Worm (Caenorhabditis elegans) whole organism, early embryonic: ENCODE data around the gene akt-2.
A peak's percentile ranks its signal among the peaks of the same experiment; 100 is the strongest.

Experiments
- B0310.2 ChIP-seq: sonication (generic microtip); optimal IDR thresholded peaks from 2 replicates; lab custom pipeline; 2016; ENCODE audit warnings: mild to moderate bottlenecking, missing genetic modification characterization, missing compliant biosample characterization
- F13C5.2 ChIP-seq: sonication (generic microtip); optimal IDR thresholded peaks from 2 replicates; lab custom pipeline; 2017; ENCODE audit warnings: mild to moderate bottlenecking, missing genetic modification characterization, inconsistent platforms, missing compliant biosample characterization
- aly-1 ChIP-seq: sonication (generic microtip); optimal IDR thresholded peaks from 2 replicates; lab custom pipeline; 2016; ENCODE audit warnings: missing genetic modification characterization, missing compliant biosample characterization
- ama-1 ChIP-seq: fragments of 150-350 bp; optimal IDR thresholded peaks from 2 replicates; lab custom pipeline; 2014
- ceh-13 ChIP-seq: fragments of 200-800 bp; sonication (Bioruptor generic); optimal IDR thresholded peaks from 2 replicates; lab custom pipeline; 2018; ENCODE audit warnings: mild to moderate bottlenecking, missing genetic modification characterization, missing compliant biosample characterization
- ceh-36 ChIP-seq: sonication (generic microtip); optimal IDR thresholded peaks from 2 replicates; lab custom pipeline; 2016; ENCODE audit warnings: missing genetic modification characterization, inconsistent platforms, missing compliant biosample characterization
- ets-7 ChIP-seq: sonication (generic microtip); optimal IDR thresholded peaks from 2 replicates; lab custom pipeline; 2016; ENCODE audit warnings: missing genotype, missing genetic modification characterization, missing compliant biosample characterization
- flt-1 ChIP-seq: fragments of 200-800 bp; sonication (Bioruptor generic); IDR thresholded peaks from 2 replicates; pipeline ENCODE4 v1.3.6; 2022; ENCODE audit warnings: missing genetic modification characterization, missing compliant biosample characterization
- hmbx-1 ChIP-seq: sonication (generic microtip); optimal IDR thresholded peaks from 2 replicates; lab custom pipeline; 2016; ENCODE audit warnings: mild to moderate bottlenecking, missing genetic modification characterization, missing compliant biosample characterization
- hmg-4 ChIP-seq: fragments of 200-800 bp; sonication (Bioruptor generic); optimal IDR thresholded peaks from 2 replicates; lab custom pipeline; 2018; ENCODE audit warnings: mild to moderate bottlenecking, missing genetic modification characterization, missing compliant biosample characterization
- hnd-1 ChIP-seq: sonication (generic microtip); optimal IDR thresholded peaks from 2 replicates; lab custom pipeline; 2016; ENCODE audit warnings: missing genetic modification characterization, missing compliant biosample characterization
- pes-1 ChIP-seq: fragments of 200-800 bp; sonication (Bioruptor generic); IDR thresholded peaks from 2 replicates; pipeline ENCODE4 v1.3.6; 2022; ENCODE audit warnings: missing genetic modification reagents, missing genetic modification characterization, missing compliant biosample characterization
- scrt-1 ChIP-seq: fragments of 200-800 bp; sonication (Bioruptor generic); IDR thresholded peaks from 2 replicates; pipeline ENCODE4 v1.3.6; 2022; ENCODE audit warnings: missing genetic modification characterization, missing compliant biosample characterization
- sea-1 ChIP-seq: fragments of 200-800 bp; sonication (Bioruptor generic); conservative IDR thresholded peaks from 2 replicates; pipeline ENCODE4 v1.3.6; 2022; ENCODE audit warnings: missing genetic modification characterization, missing compliant biosample characterization
- tbx-11 ChIP-seq: fragments of 200-800 bp; sonication (Bioruptor generic); IDR thresholded peaks from 2 replicates; pipeline ENCODE4 v1.3.6; 2022; ENCODE audit warnings: missing genetic modification characterization, missing compliant biosample characterization
- tbx-37 ChIP-seq: fragments of 200-800 bp; sonication (Bioruptor generic); conservative IDR thresholded peaks from 2 replicates; pipeline ENCODE4 v1.3.6; 2022; ENCODE audit warnings: missing genetic modification reagents, missing genetic modification characterization, missing compliant biosample characterization
- tra-4 ChIP-seq: sonication (generic microtip); optimal IDR thresholded peaks from 2 replicates; lab custom pipeline; 2017; ENCODE audit warnings: missing genetic modification characterization, missing compliant biosample characterization

The akt-2 gene

DNA sequence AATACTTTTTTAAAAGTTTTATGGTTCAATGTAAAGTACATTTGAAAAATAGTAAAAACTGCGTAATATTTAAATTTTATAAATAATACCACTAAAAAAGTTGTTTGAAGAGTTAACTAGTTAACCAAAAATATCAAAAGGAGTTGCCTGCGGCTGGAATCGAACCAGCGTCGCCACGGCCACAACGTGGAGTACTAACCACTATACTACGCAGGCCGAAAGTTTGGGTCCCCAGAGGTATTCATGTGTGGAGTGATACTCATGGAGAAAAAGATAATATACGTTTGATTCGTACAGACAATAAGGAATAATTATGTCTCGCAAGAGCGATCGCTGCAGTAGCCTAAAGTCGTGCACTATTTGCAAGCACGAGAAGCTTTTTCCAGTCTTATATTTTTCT lies 10.7 kb upstream of the akt-2 start:
- peak; percentile 67 for TF ChIP-seq pes-1
- TF ChIP-seq scrt-1 (GFP tag; lab: Robert Waterston, UW), result 0 out of 2 replicates have a peak, but pooled peaks have one; percentile 38
- 0 out of 2 replicates have a peak, but pooled peaks have one; percentile 15 for TF ChIP-seq flt-1 (GFP tag; lab: Robert Waterston, UW)

DNA sequence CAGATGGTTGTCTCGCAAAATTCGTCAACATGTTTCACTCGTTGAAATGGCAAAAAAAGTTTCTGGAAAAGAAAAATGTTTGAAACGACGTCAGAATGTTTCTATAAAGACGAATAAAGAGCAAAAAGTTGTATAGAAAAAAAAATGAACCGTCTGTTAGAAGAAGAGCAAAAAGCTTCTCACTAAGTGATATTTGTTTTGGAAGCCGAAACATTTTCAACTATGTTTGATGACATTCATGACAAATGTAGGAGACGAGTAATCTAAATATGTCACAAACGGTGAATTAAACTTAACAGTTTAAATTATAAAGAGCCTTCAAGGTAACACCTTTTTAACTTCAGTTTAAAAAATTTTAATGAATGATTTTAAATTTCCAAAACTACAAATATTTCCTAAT lies 7.5 kb upstream of the akt-2 start, which contains the start of gene nkat-1:
Gene nkat-1, minus strand, starts transcription at position 101 of the 400 bp plus-strand sequence.
- TF ChIP-seq ceh-36 (no peak), ets-7 (tag; lab: Kevin White, UChicago) (no peak), F13C5.2 (tag; lab: Kevin White, UChicago) (no peak), pes-1 (no peak), hmbx-1 (no peak), aly-1 (tag; lab: Kevin White, UChicago) (no peak)

DNA sequence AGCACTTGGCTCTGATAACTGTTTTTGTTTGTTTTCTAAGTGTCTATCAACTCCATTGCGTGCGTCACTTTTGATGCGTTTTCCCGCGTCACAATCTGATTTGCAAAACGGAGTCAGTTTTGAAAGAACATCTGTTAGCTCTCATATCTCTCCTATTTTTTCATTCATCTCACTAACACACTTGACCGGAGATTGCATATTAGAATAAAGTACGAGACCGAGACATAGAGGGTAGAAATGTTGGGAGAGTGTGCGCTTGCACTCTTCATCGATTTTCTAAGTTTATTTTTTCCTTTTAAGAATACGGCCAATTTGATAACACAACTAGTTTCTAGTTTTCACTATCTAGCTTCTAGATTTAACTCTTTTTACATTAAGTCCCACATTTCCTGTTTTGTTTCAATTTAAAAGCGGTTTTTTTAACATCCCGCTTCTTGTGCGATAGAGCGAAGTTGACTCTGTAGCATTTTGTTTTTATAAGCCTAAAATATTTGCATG lies 6.1 kb upstream of the akt-2 start:
- TF ChIP-seq scrt-1 (GFP tag; lab: Robert Waterston, UW) (no peak), ets-7 (tag; lab: Kevin White, UChicago) (no peak), ceh-36 (no peak), hnd-1 (tag; lab: Kevin White, UChicago) (no peak), pes-1 (no peak), aly-1 (tag; lab: Kevin White, UChicago) (no peak), hmg-4 (GFP tag; lab: Kevin White, UChicago) (no peak), hmbx-1 (no peak), tbx-37 (GFP tag; lab: Robert Waterston, UW) (no peak), tra-4 (tag; lab: Kevin White, UChicago) (no peak)

DNA sequence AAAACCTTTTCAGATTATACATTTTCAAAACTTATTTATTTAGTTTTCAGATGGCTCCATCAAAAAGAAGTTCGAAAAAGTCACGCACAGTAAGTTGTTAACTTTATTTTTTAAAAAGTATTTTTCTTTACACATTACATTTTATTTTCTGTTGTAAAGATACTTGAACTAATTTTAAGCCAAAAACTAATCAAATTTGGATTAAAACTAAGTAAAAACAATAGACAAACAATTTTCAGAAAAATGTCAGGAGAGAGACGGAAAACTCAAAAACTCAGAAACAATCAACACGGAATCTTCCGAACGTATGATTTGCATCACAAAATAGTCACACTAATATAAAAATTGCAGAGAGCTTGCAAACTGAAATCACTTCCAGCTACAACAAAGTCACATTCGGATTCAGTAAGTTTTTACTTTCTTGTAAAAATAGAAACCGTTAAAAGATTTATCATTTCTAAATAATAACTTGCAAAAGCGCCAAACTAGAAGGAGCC lies 5.6 kb upstream of the akt-2 start, which contains the start of gene ceh-89:
Gene ceh-89, plus strand, starts transcription at position 51 of the 497 bp plus-strand sequence.
- TF ChIP-seq hmg-4 (GFP tag; lab: Kevin White, UChicago) (no peak), sea-1 (no peak), hmbx-1 (no peak), hnd-1 (tag; lab: Kevin White, UChicago) (no peak)

DNA sequence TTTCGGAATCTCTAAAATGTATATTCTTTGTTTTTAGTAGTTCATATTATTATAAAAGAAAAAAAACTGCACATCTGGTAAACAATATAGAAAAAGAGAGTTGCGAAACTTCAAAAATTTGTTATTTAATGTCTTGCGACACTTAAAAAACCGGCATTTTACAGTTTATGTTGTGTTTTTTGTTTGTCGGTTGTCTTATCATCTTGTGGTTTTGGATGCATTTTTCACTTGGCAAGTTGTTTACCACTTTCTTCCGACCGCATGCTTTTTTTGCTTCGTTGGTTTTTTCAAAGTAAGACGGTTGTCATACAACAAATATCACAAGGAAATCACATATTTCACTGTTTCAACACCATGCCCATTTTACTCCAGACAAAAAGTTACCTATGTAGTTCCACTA lies 1.9 kb upstream of the akt-2 start:
- no peak for TF ChIP-seq hnd-1 (tag; lab: Kevin White, UChicago)
- no peak for TF ChIP-seq ceh-13 (GFP tag; lab: Kevin White, UChicago)
- no peak for TF ChIP-seq tra-4 (tag; lab: Kevin White, UChicago)
- no peak for TF ChIP-seq scrt-1 (GFP tag; lab: Robert Waterston, UW)
- TF ChIP-seq tbx-37 (GFP tag; lab: Robert Waterston, UW), result no peak

DNA sequence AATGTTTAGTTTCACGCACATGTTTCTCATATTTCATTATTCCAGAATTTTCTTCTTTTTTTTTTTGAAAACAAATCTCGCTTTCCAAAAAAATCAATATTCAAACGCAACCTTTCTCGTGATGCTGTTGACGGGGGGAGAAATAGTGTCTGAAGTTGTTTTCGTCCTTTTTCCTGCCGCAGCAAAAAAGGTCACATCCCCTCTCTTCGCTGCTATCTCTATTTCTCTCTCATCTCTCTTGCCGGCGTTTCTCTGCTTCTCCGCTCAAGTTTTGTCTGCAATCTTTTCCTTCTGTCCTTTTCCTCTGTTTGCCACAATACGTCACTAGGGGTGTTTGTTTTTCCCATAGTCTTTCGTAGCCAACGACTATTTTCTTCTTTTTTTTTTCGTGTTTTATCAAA lies 760 bp upstream of the akt-2 start:
- TF ChIP-seq flt-1 (GFP tag; lab: Robert Waterston, UW) (no peak), sea-1 (no peak), F13C5.2 (tag; lab: Kevin White, UChicago) (no peak)

DNA sequence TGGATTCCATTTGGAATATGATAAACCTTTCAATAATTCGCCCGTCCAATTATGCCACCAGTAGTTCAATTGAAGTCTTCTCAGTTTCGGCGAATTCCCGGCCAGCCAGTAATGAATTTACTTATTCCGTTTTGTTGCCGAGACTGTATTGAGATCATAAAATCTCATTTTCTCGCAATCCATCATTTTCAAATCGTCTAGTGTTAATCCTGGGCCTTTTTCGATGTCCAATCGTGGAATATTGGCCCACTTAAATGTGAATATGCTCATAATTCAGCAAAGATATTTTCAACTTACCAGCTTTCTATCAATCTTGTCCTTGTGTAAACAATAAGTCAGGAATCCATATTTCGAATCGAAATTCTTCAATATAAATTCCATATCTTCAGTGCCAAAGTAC lies 5.1 kb downstream of the akt-2 start:
- TF ChIP-seq aly-1 (tag; lab: Kevin White, UChicago) (no peak), ama-1 (lab: Kevin White, UChicago) (no peak), hnd-1 (tag; lab: Kevin White, UChicago) (no peak), tbx-37 (GFP tag; lab: Robert Waterston, UW) (no peak), pes-1 (no peak), flt-1 (GFP tag; lab: Robert Waterston, UW) (no peak), scrt-1 (GFP tag; lab: Robert Waterston, UW) (no peak), hmbx-1 (no peak)

DNA sequence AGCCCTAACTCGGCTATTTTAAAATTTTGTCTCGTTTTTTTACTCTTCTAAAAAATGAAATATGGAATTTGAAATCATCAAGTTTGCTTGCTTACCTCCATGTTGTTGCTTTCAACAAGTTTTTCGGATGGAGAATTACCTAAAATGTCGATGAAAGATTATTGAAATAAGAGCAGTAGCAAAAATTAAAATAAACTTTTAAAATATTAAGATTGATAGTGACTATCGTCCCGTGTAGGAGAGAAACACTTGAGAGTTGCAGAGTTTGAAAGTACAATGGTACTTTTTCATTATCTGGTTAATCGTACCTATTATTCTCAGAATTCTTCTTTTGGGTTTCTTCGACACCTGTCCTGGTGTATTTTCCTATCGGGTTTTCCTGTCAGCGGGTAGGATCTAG lies 9.4 kb downstream of the akt-2 start, which contains the start of gene ceh-90:
Gene ceh-90, minus strand, starts transcription at position 101 of the 400 bp plus-strand sequence.
- TF ChIP-seq ets-7 (tag; lab: Kevin White, UChicago) (no peak), sea-1 (no peak), flt-1 (GFP tag; lab: Robert Waterston, UW) (no peak), scrt-1 (GFP tag; lab: Robert Waterston, UW) (no peak), ceh-13 (GFP tag; lab: Kevin White, UChicago) (no peak), ceh-36 (no peak), tra-4 (tag; lab: Kevin White, UChicago) (no peak), tbx-37 (GFP tag; lab: Robert Waterston, UW) (no peak)

DNA sequence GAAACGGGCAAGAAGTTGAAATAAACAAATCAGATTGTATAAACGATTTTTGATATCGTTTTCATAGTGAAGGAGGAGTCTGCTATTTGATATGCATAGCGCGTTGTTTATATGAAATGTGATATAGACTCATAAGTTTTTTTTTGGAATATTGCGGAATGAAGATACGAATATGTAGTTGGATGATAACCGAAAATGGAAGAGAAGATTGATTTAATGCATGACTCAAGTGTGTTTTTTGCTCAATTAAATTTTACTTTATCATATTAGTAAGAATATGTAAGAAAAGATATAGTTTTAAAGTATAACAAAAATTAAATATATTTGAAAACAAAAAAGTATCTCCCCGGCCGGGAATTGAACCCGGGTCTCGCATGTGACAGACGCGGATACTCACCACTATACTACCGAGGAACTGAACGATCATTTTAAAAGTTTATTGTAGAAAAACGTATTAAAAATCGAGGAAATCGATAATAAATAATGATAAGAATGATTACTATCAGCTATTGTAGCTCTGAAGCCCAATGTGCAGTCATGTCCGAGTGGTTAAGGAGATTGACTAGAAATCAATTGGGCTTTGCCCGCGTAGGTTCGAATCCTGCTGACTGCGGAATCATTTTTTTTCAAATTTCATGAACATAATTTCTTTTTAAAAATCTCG lies 14.3 kb downstream of the akt-2 start, which contains the start of gene lgc-25:
Gene lgc-25, minus strand, starts transcription at position 51 of the 664 bp plus-strand sequence.
- TF ChIP-seq ceh-36, result no peak
- TF ChIP-seq flt-1 (GFP tag; lab: Robert Waterston, UW), result no peak
- TF ChIP-seq B0310.2, result no peak
- TF ChIP-seq hmbx-1, result no peak
- TF ChIP-seq ets-7 (tag; lab: Kevin White, UChicago), result no peak
- TF ChIP-seq tbx-11 (GFP tag; lab: Robert Waterston, UW), result no peak
- no peak for TF ChIP-seq ceh-13 (GFP tag; lab: Kevin White, UChicago)
- no peak for TF ChIP-seq ama-1 (lab: Kevin White, UChicago)
- no peak for TF ChIP-seq scrt-1 (GFP tag; lab: Robert Waterston, UW)
